Comparison of ENCODE assay signal across 1 fruit fly cellular context in the genomic region with DNA sequence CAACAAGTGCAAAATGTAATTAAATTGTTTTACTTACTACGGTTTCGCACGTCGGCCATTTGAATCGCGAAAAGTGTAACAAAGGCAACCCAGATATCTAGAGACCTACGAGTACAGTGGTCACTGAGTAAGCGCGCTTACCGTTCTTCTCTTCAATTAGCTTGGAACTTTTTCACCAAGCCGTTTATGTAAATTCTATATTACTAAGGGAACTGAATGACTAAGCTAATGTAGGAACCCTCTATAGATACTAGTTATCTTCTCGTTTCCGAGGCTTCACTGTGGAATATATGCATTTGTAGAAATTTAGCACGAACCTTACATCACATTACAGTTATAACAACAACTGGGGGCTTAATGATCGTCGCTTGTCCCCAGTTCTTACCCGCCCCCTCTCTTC.
A peak's percentile ranks its signal among the peaks of the same experiment; 100 is the strongest.
TF ChIP-seq lines count a peak whose summit lies in the region.

No protein-coding gene starts in this region.

TF ChIP-seq in whole organism, embryonic, 481 proteins besides CTCF, POLR2A, EP300 and RAD21 (continued from another document):
- TF ChIP-seq CG13775 (GFP tag; optimal IDR thresholded peaks at IDR 0.05; lab: Kevin White, UChicago) (no peak), D (optimal IDR thresholded peaks at IDR 0.05; lab: Kevin White, UChicago) (no peak), D (GFP tag; optimal IDR thresholded peaks at IDR 0.05; lab: Kevin White, UChicago) (no peak), Blimp-1 (GFP tag; optimal IDR thresholded peaks at IDR 0.05; lab: Kevin White, UChicago) (peak; percentile 1), Deaf1 (tag; optimal IDR thresholded peaks at IDR 0.05; lab: Kevin White, UChicago) (no peak), Med (GFP tag; lab: Kevin White, UChicago) (peak; percentile 77), CoRest (tag; optimal IDR thresholded peaks at IDR 0.05; lab: Kevin White, UChicago) (no peak), trem (tag; optimal IDR thresholded peaks at IDR 0.05; lab: Kevin White, UChicago) (no peak), wor (GFP tag; IDR thresholded peaks at IDR 0.05; lab: Robert Waterston, UW) (peak; percentile 27; the same call in 1 of the 2 replicates), CG2678 (tag; optimal IDR thresholded peaks at IDR 0.05; lab: Kevin White, UChicago) (peak; percentile 17), CG4730 (GFP tag; IDR thresholded peaks at IDR 0.05; lab: Robert Waterston, UW) (peak; percentile 57), Gug (GFP tag; IDR thresholded peaks at IDR 0.05; lab: Robert Waterston, UW) (peak; percentile 57; the same call in 2 of the 4 replicates), CG7963 (GFP tag; IDR thresholded peaks at IDR 0.05; lab: Robert Waterston, UW; ENCODE audit: partially characterized antibody) (no peak), CG13123 (GFP tag; optimal IDR thresholded peaks at IDR 0.05; lab: Kevin White, UChicago) (no peak), gt (GFP tag; IDR thresholded peaks at IDR 0.05; lab: Robert Waterston, UW) (peak; percentile 13; the same call in 1 of the 2 replicates), lab (GFP tag; optimal IDR thresholded peaks at IDR 0.05; lab: Kevin White, UChicago) (no peak), Scr (GFP tag; IDR thresholded peaks at IDR 0.05; lab: Robert Waterston, UW; ENCODE audit: partially characterized antibody) (no peak), HLH54F (GFP tag; optimal IDR thresholded peaks at IDR 0.05; lab: Kevin White, UChicago) (no peak), CG10431 (GFP tag; optimal IDR thresholded peaks at IDR 0.05; lab: Kevin White, UChicago) (no peak), MTF-1 (GFP tag; optimal IDR thresholded peaks at IDR 0.05; lab: Kevin White, UChicago; ENCODE audit: borderline replicate concordance) (no peak), Myb (GFP tag; optimal IDR thresholded peaks at IDR 0.05; lab: Kevin White, UChicago) (no peak), org-1 (GFP tag; optimal IDR thresholded peaks at IDR 0.05; lab: Kevin White, UChicago) (no peak), CG17359 (tag; optimal IDR thresholded peaks at IDR 0.05; lab: Kevin White, UChicago) (peak; percentile 51), Vsx1 (GFP tag; optimal IDR thresholded peaks at IDR 0.05; lab: Kevin White, UChicago) (no peak), lbe (GFP tag; optimal IDR thresholded peaks at IDR 0.05; lab: Kevin White, UChicago) (no peak), otp (GFP tag; IDR thresholded peaks at IDR 0.05; lab: Robert Waterston, UW) (no peak), MESR4 (GFP tag; optimal IDR thresholded peaks at IDR 0.05; lab: Kevin White, UChicago) (no peak), crol (GFP tag; IDR thresholded peaks at IDR 0.05; lab: Robert Waterston, UW) (no peak), jing (GFP tag; optimal IDR thresholded peaks at IDR 0.05; lab: Kevin White, UChicago) (no peak), sens (GFP tag; lab: Kevin White, UChicago) (no peak), CG2712 (tag; optimal IDR thresholded peaks at IDR 0.05; lab: Kevin White, UChicago) (no peak), dmrt11E (tag; optimal IDR thresholded peaks at IDR 0.05; lab: Kevin White, UChicago) (peak; percentile 3), wdn (GFP tag; IDR thresholded peaks at IDR 0.05; lab: Robert Waterston, UW) (peak; percentile 26; the same call in 1 of the 2 replicates), CG12071 (GFP tag; optimal IDR thresholded peaks at IDR 0.05; lab: Kevin White, UChicago) (no peak), sna (GFP tag; IDR thresholded peaks at IDR 0.05; lab: Robert Waterston, UW; ENCODE audit: partially characterized antibody) (no peak), Meics (GFP tag; optimal IDR thresholded peaks at IDR 0.05; lab: Kevin White, UChicago) (peak; percentile 17), aop (GFP tag; IDR thresholded peaks at IDR 0.05; lab: Robert Waterston, UW) (no peak), psq (GFP tag; optimal IDR thresholded peaks at IDR 0.05; lab: Kevin White, UChicago) (no peak), row (GFP tag; IDR thresholded peaks at IDR 0.05; lab: Robert Waterston, UW) (peak; percentile 56; the same call in 2 of the 3 replicates), zfh2 (GFP tag; optimal IDR thresholded peaks at IDR 0.05; lab: Kevin White, UChicago) (no peak), CG7372 (GFP tag; IDR thresholded peaks at IDR 0.05; lab: Robert Waterston, UW) (0 out of 2 replicates have a peak, but pooled peaks have one; percentile 9), CG15269 (tag; optimal IDR thresholded peaks at IDR 0.05; lab: Kevin White, UChicago) (peak; percentile 32), CG3726 (GFP tag; IDR thresholded peaks at IDR 0.05; lab: Robert Waterston, UW) (0 out of 3 replicates have a peak, but pooled peaks have one; percentile 10), YL-1 (GFP tag; optimal IDR thresholded peaks at IDR 0.05; lab: Kevin White, UChicago) (no peak), jigr1 (GFP tag; IDR thresholded peaks at IDR 0.05; lab: Robert Waterston, UW) (no peak), CG13287 (GFP tag; IDR thresholded peaks at IDR 0.05; lab: Robert Waterston, UW; ENCODE audit: partially characterized antibody) (no peak)
TF ChIP-seq in whole organism, embryonic: peak in this region for 93.
